Worm (Caenorhabditis elegans) whole organism, L3 larva: ENCODE data around the gene cct-1.

Source experiments
- ceh-16 ChIP-seq: sonication (generic microtip); optimal IDR thresholded peaks from 2 replicates; lab custom pipeline; 2017; ENCODE audit warnings: missing biosample characterization, missing genetic modification characterization
- daf-12 ChIP-seq: fragments of 150-350 bp; optimal IDR thresholded peaks from 2 replicates; lab custom pipeline; 2014; ENCODE audit warnings: missing biosample characterization, missing genetic modification reagents, missing genetic modification characterization
- egl-27 ChIP-seq: sonication (generic microtip); optimal IDR thresholded peaks from 4 replicates; lab custom pipeline; 2017; ENCODE audit warnings: missing biosample characterization, missing genetic modification reagents, missing genetic modification characterization
- elt-2 ChIP-seq: sonication (generic microtip); optimal IDR thresholded peaks from 2 replicates; lab custom pipeline; 2016; ENCODE audit warnings: missing genetic modification reagents, mild to moderate bottlenecking, missing genetic modification characterization, missing compliant biosample characterization
- elt-3 ChIP-seq, 3 experiments: fragments of 150-350 bp in 1 of 3; sonication (generic microtip) in 2 of 3; optimal IDR thresholded peaks; 2 replicates in 2 of 3; 4 replicates in 1 of 3; lab custom pipeline; 2014 to 2017; ENCODE audit warnings: missing biosample characterization in 3 of 3, missing genetic modification characterization in 3 of 3
- fkh-10 ChIP-seq: sonication (generic microtip); optimal IDR thresholded peaks from 2 replicates; lab custom pipeline; 2017; ENCODE audit warnings: missing biosample characterization, missing genetic modification reagents, missing genetic modification characterization
- fos-1 ChIP-seq: fragments of 150-350 bp; optimal IDR thresholded peaks from 2 replicates; lab custom pipeline; 2014; ENCODE audit warnings: missing biosample characterization, missing genetic modification characterization
- hmg-11 ChIP-seq: sonication (generic microtip); optimal IDR thresholded peaks from 2 replicates; lab custom pipeline; 2016; ENCODE audit warnings: missing genetic modification characterization, missing compliant biosample characterization
- mml-1 ChIP-seq: fragments of 150-350 bp; sonication (generic microtip); optimal IDR thresholded peaks from 3 replicates; lab custom pipeline; 2014; ENCODE audit warnings: missing biosample characterization, missing genetic modification characterization
- nfya-1 ChIP-seq: sonication (generic microtip); optimal IDR thresholded peaks from 2 replicates; lab custom pipeline; 2017; ENCODE audit warnings: missing genetic modification characterization, mild to moderate bottlenecking, missing compliant biosample characterization, antibody characterized with exemption, moderate library complexity; ENCODE audit not compliant: insufficient read depth
- nhr-23 ChIP-seq: fragments of 150-350 bp; optimal IDR thresholded peaks from 2 replicates; lab custom pipeline; 2014; ENCODE audit warnings: missing biosample characterization, missing genetic modification reagents, missing genetic modification characterization
- nhr-43 ChIP-seq: sonication (generic microtip); optimal IDR thresholded peaks from 2 replicates; lab custom pipeline; 2016; ENCODE audit warnings: mild to moderate bottlenecking, missing genetic modification characterization, missing compliant biosample characterization; ENCODE audit not compliant: poor library complexity, severe bottlenecking
- unc-62 ChIP-seq: fragments of 150-350 bp; sonication (generic microtip); optimal IDR thresholded peaks from 4 replicates; lab custom pipeline; 2014; ENCODE audit warnings: missing biosample characterization, missing genetic modification reagents, missing genetic modification characterization

- no peak for TF ChIP-seq daf-12 (tag; lab: Kevin White, UChicago)
- TF ChIP-seq egl-27: no peak
- no peak for TF ChIP-seq fkh-10
- no peak for TF ChIP-seq nhr-23
- TF ChIP-seq nfya-1 (tag; lab: Kevin White, UChicago): no peak
- no peak for TF ChIP-seq nhr-43 (tag; lab: Kevin White, UChicago)
- no peak for TF ChIP-seq unc-62 (GFP tag; lab: Kevin White, UChicago)
- TF ChIP-seq mml-1 (tag; lab: Kevin White, UChicago): no peak
- no peak for TF ChIP-seq hmg-11 (tag; lab: Kevin White, UChicago)
- TF ChIP-seq elt-2 (tag; lab: Kevin White, UChicago): no peak
- no peak for TF ChIP-seq elt-3 (tag; optimal IDR thresholded peaks at IDR 0.05; lab: Kevin White, UChicago)
- TF ChIP-seq ceh-16 (tag; lab: Kevin White, UChicago): no peak
- TF ChIP-seq fos-1 (tag; lab: Kevin White, UChicago): no peak
Observed at ce11 chrII:8180281-8180680, 5.0 kb upstream of the cct-1 start, which contains the start of gene T05C12.4.
